Fruit fly (Drosophila melanogaster) whole organism, embryonic: ENCODE results near the gene Lnk.

Experiments
- BtbVII ChIP-seq: fragments of 200-800 bp; sonication (Bioruptor generic); optimal IDR thresholded peaks from 3 replicates; lab custom pipeline; 2017; ENCODE audit warnings: missing biosample characterization, mild to moderate bottlenecking, missing genetic modification characterization
- C15 ChIP-seq: fragments of 200-800 bp; sonication (Bioruptor generic); IDR thresholded peaks from 3 replicates; pipeline ENCODE4 v1.3.6; 2022; ENCODE audit warnings: missing biosample characterization, missing genetic modification characterization
- CG12071 ChIP-seq: fragments of 200-800 bp; sonication (Bioruptor generic); optimal IDR thresholded peaks from 3 replicates; lab custom pipeline; 2018; ENCODE audit warnings: missing biosample characterization, mild to moderate bottlenecking, missing genetic modification characterization
- CG12155 ChIP-seq: fragments of 200-800 bp; sonication (Bioruptor generic); optimal IDR thresholded peaks from 3 replicates; lab custom pipeline; 2016; ENCODE audit warnings: missing biosample characterization, missing genetic modification characterization
- CG12659 ChIP-seq: fragments of 200-800 bp; sonication (Bioruptor generic); optimal IDR thresholded peaks from 3 replicates; lab custom pipeline; 2017; ENCODE audit warnings: mild to moderate bottlenecking, missing biosample characterization, missing genetic modification reagents, missing genetic modification characterization
- CG14050 ChIP-seq: fragments of 200-800 bp; sonication (Bioruptor generic); IDR thresholded peaks from 3 replicates; pipeline ENCODE4 v1.3.6; 2022; ENCODE audit warnings: missing biosample characterization, missing genetic modification characterization
- CG15269 ChIP-seq: fragments of 200-800 bp; sonication (Bioruptor generic); optimal IDR thresholded peaks from 2 replicates; lab custom pipeline; 2018; ENCODE audit warnings: missing biosample characterization, mild to moderate bottlenecking, missing genetic modification characterization, moderate library complexity
- CG15601 ChIP-seq: fragments of 200-800 bp; sonication (Bioruptor generic); optimal IDR thresholded peaks from 3 replicates; lab custom pipeline; 2019; ENCODE audit warnings: missing biosample characterization, mild to moderate bottlenecking, missing genetic modification characterization, moderate library complexity
- CG17186 ChIP-seq: fragments of 200-800 bp; sonication (Bioruptor generic); optimal IDR thresholded peaks from 3 replicates; lab custom pipeline; 2017; ENCODE audit warnings: missing biosample characterization, missing genetic modification reagents, missing genetic modification characterization
- CG18599 ChIP-seq: fragments of 200-800 bp; sonication (Bioruptor generic); optimal IDR thresholded peaks from 3 replicates; lab custom pipeline; 2017; ENCODE audit warnings: missing biosample characterization, missing genetic modification characterization, mild to moderate bottlenecking, moderate library complexity, missing genetic modification reagents
- CG18764 ChIP-seq: fragments of 200-800 bp; sonication (Bioruptor generic); optimal IDR thresholded peaks from 3 replicates; lab custom pipeline; 2016; ENCODE audit warnings: missing biosample characterization, missing genetic modification characterization
- CG2129 ChIP-seq: fragments of 200-800 bp; sonication (Bioruptor generic); IDR thresholded peaks from 2 replicates; pipeline ENCODE4 v1.3.6; 2022; ENCODE audit warnings: missing biosample characterization, missing genetic modification characterization; ENCODE audit not compliant: partially characterized antibody
- CG30020 ChIP-seq: fragments of 200-800 bp; optimal IDR thresholded peaks from 2 replicates; lab custom pipeline; 2019; ENCODE audit warnings: missing biosample characterization, mild to moderate bottlenecking, missing genetic modification characterization, moderate library complexity
- CG4707 ChIP-seq: fragments of 200-800 bp; sonication (Bioruptor generic); optimal IDR thresholded peaks from 2 replicates; lab custom pipeline; 2018; ENCODE audit warnings: missing biosample characterization, mild to moderate bottlenecking, missing genetic modification characterization, moderate library complexity
- CG6765 ChIP-seq: fragments of 200-800 bp; sonication (Bioruptor generic); optimal IDR thresholded peaks from 3 replicates; lab custom pipeline; 2017; ENCODE audit warnings: missing biosample characterization, mild to moderate bottlenecking, missing genetic modification characterization
- CG7928 ChIP-seq: fragments of 200-800 bp; sonication (Bioruptor generic); optimal IDR thresholded peaks from 2 replicates; lab custom pipeline; 2017; ENCODE audit warnings: missing biosample characterization, mild to moderate bottlenecking, missing genetic modification characterization
- CG8359 ChIP-seq: fragments of 200-800 bp; sonication (Bioruptor generic); optimal IDR thresholded peaks from 2 replicates; lab custom pipeline; 2017; ENCODE audit warnings: missing biosample characterization, mild to moderate bottlenecking, missing genetic modification characterization, borderline replicate concordance
- CG9797 ChIP-seq: fragments of 200-800 bp; sonication (Bioruptor generic); optimal IDR thresholded peaks from 3 replicates; lab custom pipeline; 2018; ENCODE audit warnings: missing biosample characterization, mild to moderate bottlenecking, missing genetic modification characterization
- Dek ChIP-seq: fragments of 200-800 bp; sonication (Bioruptor generic); optimal IDR thresholded peaks from 3 replicates; lab custom pipeline; 2019; ENCODE audit warnings: missing biosample characterization, mild to moderate bottlenecking, missing genetic modification characterization, moderate library complexity
- Doc3 ChIP-seq: fragments of 200-800 bp; sonication (Bioruptor generic); IDR thresholded peaks from 3 replicates; pipeline ENCODE4 v1.3.6; 2022; ENCODE audit warnings: missing biosample characterization, missing genetic modification characterization; ENCODE audit not compliant: partially characterized antibody
- ERR ChIP-seq: fragments of 200-800 bp; sonication (Bioruptor generic); optimal IDR thresholded peaks from 2 replicates; lab custom pipeline; 2016; ENCODE audit warnings: missing biosample characterization, missing genetic modification characterization
- Hey ChIP-seq: fragments of 200-800 bp; sonication (Bioruptor generic); optimal IDR thresholded peaks from 3 replicates; lab custom pipeline; 2018; ENCODE audit warnings: missing biosample characterization, mild to moderate bottlenecking, missing genetic modification characterization
- Hmr ChIP-seq: fragments of 200-800 bp; sonication (Bioruptor generic); optimal IDR thresholded peaks from 3 replicates; lab custom pipeline; 2017; ENCODE audit warnings: mild to moderate bottlenecking, missing biosample characterization, missing genetic modification reagents, missing genetic modification characterization
- Hmx ChIP-seq: fragments of 200-800 bp; sonication (Bioruptor generic); optimal IDR thresholded peaks from 2 replicates; lab custom pipeline; 2016; ENCODE audit warnings: missing biosample characterization, missing genetic modification characterization
- Nf-YA ChIP-seq: fragments of 200-800 bp; sonication (Bioruptor generic); IDR thresholded peaks from 2 replicates; pipeline ENCODE4 v1.3.6; 2022; ENCODE audit warnings: missing biosample characterization, missing genetic modification characterization
- Nf-YC ChIP-seq: fragments of 200-800 bp; optimal IDR thresholded peaks from 3 replicates; lab custom pipeline; 2019; ENCODE audit warnings: missing biosample characterization, mild to moderate bottlenecking, missing genetic modification characterization, moderate library complexity
- Opbp ChIP-seq: fragments of 200-800 bp; sonication (Bioruptor generic); IDR thresholded peaks from 3 replicates; pipeline ENCODE4 v1.3.6; 2022; ENCODE audit warnings: missing biosample characterization, missing genetic modification characterization; ENCODE audit not compliant: partially characterized antibody
- Sry-β ChIP-seq: fragments of 200-800 bp; sonication (Bioruptor generic); optimal IDR thresholded peaks from 2 replicates; lab custom pipeline; 2018; ENCODE audit warnings: missing biosample characterization, mild to moderate bottlenecking, missing genetic modification characterization, moderate library complexity
- Xrp1 ChIP-seq: fragments of 200-800 bp; sonication (Bioruptor generic); IDR thresholded peaks from 2 replicates; pipeline ENCODE4 v1.3.6; 2022; ENCODE audit warnings: missing biosample characterization, missing genetic modification characterization
- aop ChIP-seq: fragments of 200-800 bp; sonication (Bioruptor generic); IDR thresholded peaks from 2 replicates; pipeline ENCODE4 v1.3.6; 2022; ENCODE audit warnings: missing biosample characterization, missing genetic modification characterization
- bcd ChIP-seq: fragments of 200-800 bp; sonication (Bioruptor generic); optimal IDR thresholded peaks from 2 replicates; lab custom pipeline; 2017; ENCODE audit warnings: missing biosample characterization, mild to moderate bottlenecking, missing genetic modification characterization
- btn ChIP-seq: fragments of 200-800 bp; sonication (Bioruptor generic); optimal IDR thresholded peaks from 2 replicates; lab custom pipeline; 2016; ENCODE audit warnings: missing biosample characterization, missing genetic modification characterization
- caup ChIP-seq: fragments of 200-800 bp; sonication (Bioruptor generic); optimal IDR thresholded peaks from 3 replicates; lab custom pipeline; 2017; ENCODE audit warnings: missing biosample characterization, mild to moderate bottlenecking, missing genetic modification characterization, moderate library complexity; ENCODE audit not compliant: severe bottlenecking
- chinmo ChIP-seq: fragments of 200-800 bp; sonication (Bioruptor generic); IDR thresholded peaks from 4 replicates; pipeline ENCODE4 v1.3.6; 2022; ENCODE audit warnings: missing biosample characterization, missing genetic modification characterization; ENCODE audit not compliant: partially characterized antibody
- danr ChIP-seq: fragments of 200-800 bp; sonication (Bioruptor generic); IDR thresholded peaks from 2 replicates; pipeline ENCODE4 v1.3.6; 2022; ENCODE audit warnings: missing biosample characterization, missing genetic modification characterization
- insv ChIP-seq, 2 experiments: fragments of 200-800 bp; sonication (Bioruptor generic); optimal IDR thresholded peaks; 3 replicates each; lab custom pipeline; 2016 to 2018; ENCODE audit warnings: missing biosample characterization in 2 of 2, missing genetic modification characterization in 2 of 2
- jumu ChIP-seq: fragments of 200-800 bp; sonication (Bioruptor generic); optimal IDR thresholded peaks from 3 replicates; lab custom pipeline; 2016; ENCODE audit warnings: missing biosample characterization, missing genetic modification characterization
- lbe ChIP-seq: fragments of 200-800 bp; sonication (Bioruptor generic); optimal IDR thresholded peaks from 2 replicates; lab custom pipeline; 2016; ENCODE audit warnings: missing biosample characterization, mild to moderate bottlenecking, missing genetic modification characterization
- lola ChIP-seq, 3 experiments: fragments of >200 bp in 2 of 3; fragments of 200-800 bp in 1 of 3; sonication (Bioruptor generic) in 1 of 3; optimal IDR thresholded peaks; 2 replicates each; lab custom pipeline; 2017 to 2019; ENCODE audit warnings: missing biosample characterization in 3 of 3, missing genetic modification characterization in 3 of 3, mild to moderate bottlenecking in 1 of 3, moderate library complexity in 1 of 3
- nerfin-2 ChIP-seq: fragments of 200-800 bp; sonication (Bioruptor generic); IDR thresholded peaks from 2 replicates; pipeline ENCODE4 v1.3.6; 2022; ENCODE audit warnings: missing biosample characterization, missing genetic modification characterization; ENCODE audit not compliant: partially characterized antibody
- pb ChIP-seq: fragments of 200-800 bp; sonication (Bioruptor generic); optimal IDR thresholded peaks from 3 replicates; lab custom pipeline; 2016; ENCODE audit warnings: missing biosample characterization, missing genetic modification characterization
- pho ChIP-seq: fragments of 200-800 bp; sonication (Bioruptor generic); optimal IDR thresholded peaks from 2 replicates; lab custom pipeline; 2016; ENCODE audit warnings: missing biosample characterization, missing genetic modification characterization
- ro ChIP-seq: fragments of 200-800 bp; sonication (Bioruptor generic); IDR thresholded peaks from 2 replicates; pipeline ENCODE4 v1.3.6; 2022; ENCODE audit warnings: missing biosample characterization, missing genetic modification characterization
- schlank ChIP-seq: fragments of 200-800 bp; sonication (Bioruptor generic); optimal IDR thresholded peaks from 2 replicates; lab custom pipeline; 2018; ENCODE audit warnings: missing biosample characterization, mild to moderate bottlenecking, missing genetic modification characterization
- sim ChIP-seq: fragments of 200-800 bp; sonication (Bioruptor generic); IDR thresholded peaks from 2 replicates; pipeline ENCODE4 v1.3.6; 2022; ENCODE audit warnings: missing biosample characterization, missing genetic modification characterization
- sna ChIP-seq: fragments of 200-800 bp; sonication (Bioruptor generic); IDR thresholded peaks from 2 replicates; pipeline ENCODE4 v1.3.6; 2022; ENCODE audit warnings: missing biosample characterization, missing genetic modification characterization; ENCODE audit not compliant: partially characterized antibody
- stwl ChIP-seq: fragments of 200-800 bp; sonication (Bioruptor generic); optimal IDR thresholded peaks from 3 replicates; lab custom pipeline; 2018; ENCODE audit warnings: missing biosample characterization, mild to moderate bottlenecking, missing genetic modification characterization, moderate library complexity
- tap ChIP-seq: fragments of 200-800 bp; optimal IDR thresholded peaks from 3 replicates; lab custom pipeline; 2019; ENCODE audit warnings: missing biosample characterization, mild to moderate bottlenecking, missing genetic modification characterization, moderate library complexity
- yki ChIP-seq: fragments of >200 bp; optimal IDR thresholded peaks from 3 replicates; lab custom pipeline; 2018

The Lnk gene

dm6 chr3R:25855594-25856305 is 32.6 kb upstream of the Lnk start, which contains the start of gene CG5890 (continued):
- TF ChIP-seq CG17186 (no peak), btn (no peak), CG14050 (GFP tag; lab: Robert Waterston, UW) (no peak), pb (no peak), CG18764 (no peak), CG7928 (GFP tag; lab: Kevin White, UChicago) (no peak), Hmx (no peak), Dek (no peak)

dm6 chr3R:25870389-25870788 is 18.0 kb upstream of the Lnk start:
- no peak for TF ChIP-seq Doc3 (GFP tag; lab: Robert Waterston, UW)
- no peak for TF ChIP-seq yki (lab: Kevin White, UChicago)
- TF ChIP-seq chinmo, result no peak
- TF ChIP-seq CG12155 (GFP tag; lab: Kevin White, UChicago), result no peak
- no peak for TF ChIP-seq Hey (tag; lab: Kevin White, UChicago)
- TF ChIP-seq schlank (tag; lab: Kevin White, UChicago), result peak; percentile 16
- TF ChIP-seq caup (GFP tag; lab: Kevin White, UChicago), result no peak
- TF ChIP-seq CG9797 (GFP tag; lab: Kevin White, UChicago), result no peak
- peak; percentile 28 for TF ChIP-seq BtbVII
- TF ChIP-seq CG18599, result peak; percentile 56
- TF ChIP-seq danr (GFP tag; lab: Robert Waterston, UW), result no peak
- TF ChIP-seq CG6765 (GFP tag; lab: Kevin White, UChicago), result peak; percentile 51
- no peak for TF ChIP-seq lbe
- no peak for TF ChIP-seq jumu (GFP tag; lab: Kevin White, UChicago)
- no peak for TF ChIP-seq lola (GFP tag; optimal IDR thresholded peaks at IDR 0.05; lab: Kevin White, UChicago)
- TF ChIP-seq ERR, result no peak
- TF ChIP-seq CG15601, result no peak
- TF ChIP-seq CG30020 (tag; lab: Kevin White, UChicago), result no peak
- no peak for TF ChIP-seq Xrp1 (GFP tag; lab: Robert Waterston, UW)
- no peak for TF ChIP-seq stwl (tag; lab: Kevin White, UChicago)
- TF ChIP-seq CG8359, result no peak
- TF ChIP-seq nerfin-2 (GFP tag; lab: Robert Waterston, UW), result no peak
- TF ChIP-seq CG15269 (tag; lab: Kevin White, UChicago), result no peak
- TF ChIP-seq C15 (GFP tag; lab: Robert Waterston, UW), result no peak
- TF ChIP-seq pho (GFP tag; lab: Kevin White, UChicago), result peak; percentile 2
- no peak for TF ChIP-seq ro (GFP tag; lab: Robert Waterston, UW)
- TF ChIP-seq CG4707 (GFP tag; lab: Kevin White, UChicago), result no peak
- TF ChIP-seq tap (tag; lab: Kevin White, UChicago), result no peak
- TF ChIP-seq sna (GFP tag; lab: Robert Waterston, UW), result no peak
- no peak for TF ChIP-seq CG2129 (GFP tag; lab: Robert Waterston, UW)
- TF ChIP-seq bcd (GFP tag; lab: Kevin White, UChicago), result no peak
- no peak for TF ChIP-seq CG12659 (GFP tag; lab: Kevin White, UChicago)
- no peak for TF ChIP-seq Nf-YA (GFP tag; lab: Robert Waterston, UW)
- TF ChIP-seq sim (GFP tag; lab: Robert Waterston, UW), result no peak
- no peak for TF ChIP-seq Nf-YC (tag; lab: Kevin White, UChicago)
- no peak for TF ChIP-seq aop (GFP tag; lab: Robert Waterston, UW)
- TF ChIP-seq Opbp (GFP tag; lab: Robert Waterston, UW), result no peak
- TF ChIP-seq CG12071 (GFP tag; lab: Kevin White, UChicago), result no peak
- TF ChIP-seq Sry-β, result no peak
- TF ChIP-seq Hmr (GFP tag; lab: Kevin White, UChicago), result peak; percentile 75
- TF ChIP-seq insv (GFP tag; optimal IDR thresholded peaks at IDR 0.05; lab: Kevin White, UChicago), result no peak
